Worm (Caenorhabditis elegans) whole organism, L4 larva: ENCODE measurements around the gene srt-43.

Source experiments
- F44E2.7 ChIP-seq: fragments of 200-800 bp; sonication (Bioruptor generic); IDR thresholded peaks from 2 replicates; pipeline ENCODE4 v2.1.2; 2022; ENCODE audit warnings: missing genetic modification characterization, missing compliant biosample characterization
- R02D3.7 ChIP-seq: fragments of 150-350 bp; sonication (generic microtip); optimal IDR thresholded peaks from 3 replicates; lab custom pipeline; 2014; ENCODE audit warnings: missing biosample characterization, missing genetic modification characterization
- T26A8.4 ChIP-seq: fragments of 200-800 bp; sonication (Bioruptor generic); IDR thresholded peaks from 2 replicates; pipeline ENCODE4 v1.3.6; 2022; ENCODE audit warnings: missing genetic modification characterization, missing compliant biosample characterization
- ZK337.2 ChIP-seq: fragments of 200-800 bp; sonication (Bioruptor generic); IDR thresholded peaks from 2 replicates; pipeline ENCODE4 v1.3.6; 2022; ENCODE audit warnings: missing genetic modification reagents, missing genetic modification characterization, missing compliant biosample characterization
- aly-2 ChIP-seq: sonication (generic microtip); optimal IDR thresholded peaks from 2 replicates; lab custom pipeline; 2018; ENCODE audit warnings: missing biosample characterization, missing genetic modification characterization
- ama-1 ChIP-seq: fragments of 150-350 bp; optimal IDR thresholded peaks from 2 replicates; lab custom pipeline; 2014; ENCODE audit warnings: inconsistent platforms, mixed read lengths
- arid-1 ChIP-seq: fragments of 200-800 bp; sonication (Bioruptor generic); conservative IDR thresholded peaks from 2 replicates; pipeline ENCODE4 v1.3.6; 2022; ENCODE audit warnings: missing genetic modification reagents, missing genetic modification characterization, missing compliant biosample characterization
- ceh-20 ChIP-seq: fragments of 200-800 bp; sonication (Bioruptor generic); IDR thresholded peaks from 2 replicates; pipeline ENCODE4 v1.3.6; 2022; ENCODE audit warnings: missing genetic modification reagents, missing genetic modification characterization, missing compliant biosample characterization
- ceh-28 ChIP-seq: fragments of 150-350 bp; optimal IDR thresholded peaks from 2 replicates; lab custom pipeline; 2014; ENCODE audit warnings: missing biosample characterization, missing genetic modification reagents, missing genetic modification characterization
- ceh-32 ChIP-seq: sonication (generic microtip); optimal IDR thresholded peaks from 2 replicates; lab custom pipeline; 2016; ENCODE audit warnings: mild to moderate bottlenecking, missing genetic modification characterization, missing compliant biosample characterization; ENCODE audit not compliant: poor library complexity
- ceh-82 ChIP-seq: sonication (generic microtip); optimal IDR thresholded peaks from 2 replicates; lab custom pipeline; 2017; ENCODE audit warnings: missing biosample characterization, missing genetic modification characterization
- ctbp-1 ChIP-seq: fragments of 200-800 bp; sonication (Bioruptor generic); IDR thresholded peaks from 2 replicates; pipeline ENCODE4 v1.3.6; 2022; ENCODE audit warnings: missing genetic modification reagents, missing genetic modification characterization, missing compliant biosample characterization
- dpl-1 ChIP-seq: fragments of 150-350 bp; optimal IDR thresholded peaks from 2 replicates; lab custom pipeline; 2014; ENCODE audit warnings: missing biosample characterization, missing genetic modification reagents, missing genetic modification characterization
- fos-1 ChIP-seq: fragments of 150-350 bp; optimal IDR thresholded peaks from 2 replicates; lab custom pipeline; 2014; ENCODE audit warnings: missing biosample characterization, missing genetic modification characterization
- hif-1 ChIP-seq, 2 experiments: sonication (generic microtip); optimal IDR thresholded peaks; 2 replicates each; lab custom pipeline; 2016 to 2017; ENCODE audit warnings: missing compliant biosample characterization in 2 of 2, missing genetic modification characterization in 2 of 2, missing genetic modification reagents in 2 of 2, missing genotype in 2 of 2, mild to moderate bottlenecking in 1 of 2
- hlh-30 ChIP-seq: sonication (generic microtip); optimal IDR thresholded peaks from 2 replicates; lab custom pipeline; 2017; ENCODE audit warnings: antibody characterized with exemption, mild to moderate bottlenecking, missing genetic modification characterization, missing compliant biosample characterization; ENCODE audit not compliant: insufficient read depth
- hmg-1.1 ChIP-seq: fragments of 200-800 bp; sonication (Bioruptor generic); IDR thresholded peaks from 2 replicates; pipeline ENCODE4 v1.3.6; 2022; ENCODE audit warnings: missing genetic modification reagents, missing genetic modification characterization, missing compliant biosample characterization
- jun-1 ChIP-seq: fragments of 150-350 bp; optimal IDR thresholded peaks from 2 replicates; lab custom pipeline; 2014; ENCODE audit warnings: missing biosample characterization, missing genetic modification reagents, missing genetic modification characterization
- lin-13 ChIP-seq: fragments of 150-350 bp; optimal IDR thresholded peaks from 2 replicates; lab custom pipeline; 2014; ENCODE audit warnings: missing biosample characterization, missing genetic modification reagents, missing genetic modification characterization
- lin-38 ChIP-seq: fragments of 200-800 bp; sonication (Bioruptor generic); IDR thresholded peaks from 2 replicates; pipeline ENCODE4 v1.3.6; 2022; ENCODE audit warnings: missing genetic modification reagents, missing genetic modification characterization, missing compliant biosample characterization
- lir-3 ChIP-seq: sonication (generic microtip); optimal IDR thresholded peaks from 2 replicates; lab custom pipeline; 2016; ENCODE audit warnings: mild to moderate bottlenecking, missing genetic modification characterization, missing compliant biosample characterization
- madf-5 ChIP-seq, 2 experiments: fragments of 200-800 bp; sonication (Bioruptor generic); IDR thresholded peaks; 2 replicates each; pipeline ENCODE4 v1.3.6; 2022; ENCODE audit warnings: missing compliant biosample characterization in 2 of 2, missing genetic modification characterization in 2 of 2
- madf-9 ChIP-seq: fragments of 200-800 bp; sonication (Bioruptor generic); conservative IDR thresholded peaks from 2 replicates; pipeline ENCODE4 v1.3.6; 2022; ENCODE audit warnings: missing genetic modification reagents, missing genetic modification characterization, missing compliant biosample characterization
- mxl-2 ChIP-seq: fragments of 200-800 bp; sonication (Bioruptor generic); conservative IDR thresholded peaks from 2 replicates; pipeline ENCODE4 v1.3.6; 2022; ENCODE audit warnings: missing genetic modification reagents, missing genetic modification characterization, missing compliant biosample characterization
- nhr-10 ChIP-seq: fragments of 150-350 bp; optimal IDR thresholded peaks from 2 replicates; lab custom pipeline; 2014; ENCODE audit warnings: missing biosample characterization, missing genetic modification characterization
- nhr-11 ChIP-seq: fragments of 150-350 bp; optimal IDR thresholded peaks from 2 replicates; lab custom pipeline; 2014; ENCODE audit warnings: missing biosample characterization, missing genetic modification characterization
- nhr-41 ChIP-seq: fragments of 200-800 bp; sonication (Bioruptor generic); IDR thresholded peaks from 2 replicates; pipeline ENCODE4 v1.3.6; 2022; ENCODE audit warnings: missing genetic modification reagents, missing genetic modification characterization, missing compliant biosample characterization
- nhr-6 ChIP-seq: fragments of 150-350 bp; optimal IDR thresholded peaks from 2 replicates; lab custom pipeline; 2014; ENCODE audit warnings: missing biosample characterization, missing genetic modification characterization
- nhr-76 ChIP-seq: fragments of 150-350 bp; optimal IDR thresholded peaks from 2 replicates; lab custom pipeline; 2014; ENCODE audit warnings: missing biosample characterization, missing genetic modification characterization
- nhr-77 ChIP-seq: fragments of 150-350 bp; optimal IDR thresholded peaks from 2 replicates; lab custom pipeline; 2014; ENCODE audit warnings: missing biosample characterization, missing genetic modification characterization
- saeg-2 ChIP-seq: fragments of 200-800 bp; sonication (Bioruptor generic); IDR thresholded peaks from 2 replicates; pipeline ENCODE4 v1.3.6; 2022; ENCODE audit warnings: missing genetic modification reagents, missing genetic modification characterization, missing compliant biosample characterization
- set-16 ChIP-seq: fragments of 200-800 bp; sonication (Bioruptor generic); IDR thresholded peaks from 2 replicates; pipeline ENCODE4 v1.3.6; 2022; ENCODE audit warnings: missing genetic modification reagents, missing genetic modification characterization, missing compliant biosample characterization
- skn-1 ChIP-seq: fragments of 150-350 bp; optimal IDR thresholded peaks from 2 replicates; lab custom pipeline; 2014; ENCODE audit warnings: missing biosample characterization, missing genetic modification characterization
- unc-39 ChIP-seq: sonication (generic microtip); optimal IDR thresholded peaks from 2 replicates; lab custom pipeline; 2017; ENCODE audit warnings: missing biosample characterization, missing genetic modification characterization
- unc-62 ChIP-seq, 3 experiments: fragments of 150-350 bp in 1 of 3; sonication (generic microtip); optimal IDR thresholded peaks in 2 of 3; peaks in 1 of 3; 1 replicate in 1 of 3; 2 replicates in 2 of 3; lab custom pipeline; 2014 to 2017; ENCODE audit warnings: missing biosample characterization in 3 of 3, missing genetic modification characterization in 3 of 3, missing genetic modification reagents in 3 of 3, missing genotype in 1 of 3
- zfp-2 ChIP-seq: sonication (generic microtip); optimal IDR thresholded peaks from 2 replicates; lab custom pipeline; 2016; ENCODE audit warnings: mild to moderate bottlenecking, missing genetic modification characterization, missing compliant biosample characterization
- zfp-3 ChIP-seq: fragments of 200-800 bp; sonication (Bioruptor generic); conservative IDR thresholded peaks from 2 replicates; pipeline ENCODE4 v1.3.6; 2022; ENCODE audit warnings: missing genetic modification reagents, missing genetic modification characterization, missing compliant biosample characterization
- zip-2 ChIP-seq: fragments of 150-350 bp; optimal IDR thresholded peaks from 2 replicates; lab custom pipeline; 2014; ENCODE audit warnings: missing biosample characterization, missing genetic modification characterization

Gene srt-43

ce11 chrV:12803274-12803673 is 34.2 kb downstream of the srt-43 start, which contains the start of gene srbc-45:
TSS of gene srbc-45 (plus strand) at chrV:12803574.
- TF ChIP-seq ceh-82 (tag; lab: Kevin White, UChicago) (no peak), nhr-6 (no peak), ceh-20 (GFP tag; lab: Robert Waterston, UW) (no peak), R02D3.7 (tag; lab: Kevin White, UChicago) (no peak), hif-1 (tag; optimal IDR thresholded peaks at IDR 0.05; lab: Kevin White, UChicago) (no peak), nhr-11 (tag; lab: Kevin White, UChicago) (no peak), F44E2.7 (GFP tag; lab: Robert Waterston, UW) (no peak)
- TF ChIP-seq, all 104 proteins: peak for 0

- TF ChIP-seq mxl-2 (GFP tag; lab: Robert Waterston, UW) (no peak), ceh-32 (no peak), zip-2 (tag; lab: Kevin White, UChicago) (no peak), nhr-41 (GFP tag; lab: Robert Waterston, UW) (no peak), madf-5 (GFP tag; IDR thresholded peaks at IDR 0.05; lab: Robert Waterston, UW) (no peak), ZK337.2 (GFP tag; lab: Robert Waterston, UW) (no peak), nhr-76 (no peak), T26A8.4 (GFP tag; lab: Robert Waterston, UW) (no peak), ceh-28 (tag; lab: Kevin White, UChicago) (no peak), saeg-2 (GFP tag; lab: Robert Waterston, UW) (no peak)
Measured at ce11 chrV:12806190-12806589, 37.1 kb downstream of the srt-43 start, which contains the start of gene ZC443.7. TSS of gene ZC443.7 (plus strand) at chrV:12806490.

- TF ChIP-seq nhr-77 (tag; lab: Kevin White, UChicago) (no peak), aly-2 (no peak)
Measured at ce11 chrV:12809876-12810275, 40.8 kb downstream of the srt-43 start, which contains the start of gene ZC443.1. TSS of gene ZC443.1 (minus strand) at chrV:12810080.

- TF ChIP-seq unc-62 (GFP tag; optimal IDR thresholded peaks at IDR 0.05 in 1 of 2; lab: Kevin White, UChicago) (peak in 1 of 2 experiments; percentile 1), unc-62 (tag; optimal IDR thresholded peaks at IDR 0.05; lab: Kevin White, UChicago) (no peak), skn-1 (tag; lab: Kevin White, UChicago) (no peak), madf-9 (GFP tag; lab: Robert Waterston, UW) (no peak), arid-1 (no peak)
Measured at ce11 chrV:12811126-12811525, 42.1 kb downstream of the srt-43 start, which contains the start of gene ZC443.2. TSS of gene ZC443.2 (minus strand) at chrV:12811192.

ce11 chrV:12811810-12812209 is 42.8 kb downstream of the srt-43 start:
- TF ChIP-seq zfp-3 (GFP tag; lab: Robert Waterston, UW) (peak; percentile 6; the same call in 1 of the 2 replicates), ceh-28 (tag; lab: Kevin White, UChicago) (no peak), fos-1 (tag; lab: Kevin White, UChicago) (no peak), hlh-30 (tag; lab: Kevin White, UChicago) (no peak), ctbp-1 (GFP tag; lab: Robert Waterston, UW) (no peak), hif-1 (tag; optimal IDR thresholded peaks at IDR 0.05; lab: Kevin White, UChicago) (no peak), lir-3 (tag; lab: Kevin White, UChicago) (no peak), zfp-2 (tag; lab: Kevin White, UChicago) (no peak), dpl-1 (no peak), ama-1 (lab: Kevin White, UChicago) (peak; percentile 13), set-16 (GFP tag; lab: Robert Waterston, UW) (no peak), unc-39 (tag; lab: Kevin White, UChicago) (no peak), nhr-10 (tag; lab: Kevin White, UChicago) (no peak), T26A8.4 (GFP tag; lab: Robert Waterston, UW) (peak; percentile 40), jun-1 (tag; lab: Kevin White, UChicago) (no peak), lin-13 (no peak), hmg-1.1 (GFP tag; lab: Robert Waterston, UW) (0 out of 2 replicates have a peak, but pooled peaks have one; percentile 15), lin-38 (GFP tag; lab: Robert Waterston, UW) (no peak)
